Worm (Caenorhabditis elegans) whole organism, young adult: Measurements from ENCODE around the gene str-233.

Source experiments
- D2030.7 ChIP-seq: fragments of 200-800 bp; sonication (Bioruptor generic); IDR thresholded peaks from 2 replicates; pipeline ENCODE4 v1.3.6; 2022; ENCODE audit warnings: missing genetic modification reagents, missing genetic modification characterization, missing compliant biosample characterization
- F10E7.11 ChIP-seq: sonication (generic microtip); optimal IDR thresholded peaks from 2 replicates; lab custom pipeline; 2017; ENCODE audit warnings: mild to moderate bottlenecking, missing genetic modification characterization, moderate library complexity, missing compliant biosample characterization
- F22D6.2 ChIP-seq: sonication (generic microtip); optimal IDR thresholded peaks from 2 replicates; lab custom pipeline; 2016; ENCODE audit warnings: mild to moderate bottlenecking, missing genetic modification characterization, missing compliant biosample characterization
- F37B4.10 ChIP-seq: fragments of 200-800 bp; sonication (Bioruptor generic); IDR thresholded peaks from 2 replicates; pipeline ENCODE4 v1.3.6; 2022; ENCODE audit warnings: missing genetic modification characterization, missing compliant biosample characterization
- F39B2.1 ChIP-seq: fragments of 200-800 bp; sonication (Bioruptor generic); IDR thresholded peaks from 2 replicates; pipeline ENCODE4 v1.3.6; 2022; ENCODE audit warnings: missing genetic modification reagents, missing genetic modification characterization, missing compliant biosample characterization
- F52B5.7 ChIP-seq: sonication (generic microtip); optimal IDR thresholded peaks from 2 replicates; lab custom pipeline; 2016; ENCODE audit warnings: mild to moderate bottlenecking, missing genetic modification characterization, missing compliant biosample characterization
- F55B11.4 ChIP-seq: sonication (generic microtip); optimal IDR thresholded peaks from 2 replicates; lab custom pipeline; 2016; ENCODE audit warnings: missing compliant biosample characterization, missing genetic modification characterization, borderline replicate concordance; ENCODE audit not compliant: insufficient read depth
- F57A8.1 ChIP-seq: fragments of 200-800 bp; sonication (Bioruptor generic); optimal IDR thresholded peaks from 2 replicates; lab custom pipeline; 2018; ENCODE audit warnings: mild to moderate bottlenecking, missing genetic modification characterization, moderate library complexity, missing compliant biosample characterization
- F57C9.4 ChIP-seq: sonication (generic microtip); optimal IDR thresholded peaks from 2 replicates; lab custom pipeline; 2017; ENCODE audit warnings: mild to moderate bottlenecking, missing genetic modification characterization, missing compliant biosample characterization
- K11D2.4 ChIP-seq: fragments of 200-800 bp; sonication (Bioruptor generic); IDR thresholded peaks from 2 replicates; pipeline ENCODE4 v1.3.6; 2022; ENCODE audit warnings: missing genetic modification reagents, missing genetic modification characterization, missing compliant biosample characterization
- T07F8.4 ChIP-seq: sonication (generic microtip); optimal IDR thresholded peaks from 2 replicates; lab custom pipeline; 2016; ENCODE audit warnings: mild to moderate bottlenecking, missing genetic modification characterization, moderate library complexity, missing compliant biosample characterization
- Y53F4B.3 ChIP-seq: fragments of 200-800 bp; sonication (Bioruptor generic); IDR thresholded peaks from 2 replicates; pipeline ENCODE4 v1.3.6; 2022; ENCODE audit warnings: missing genetic modification reagents, missing genetic modification characterization, missing compliant biosample characterization
- Y56A3A.18 ChIP-seq: fragments of 200-800 bp; sonication (Bioruptor generic); IDR thresholded peaks from 2 replicates; pipeline ENCODE4 v1.3.6; 2022; ENCODE audit warnings: missing genetic modification reagents, missing genetic modification characterization, missing compliant biosample characterization
- Y67H2A.10 ChIP-seq: fragments of 200-800 bp; sonication (Bioruptor generic); conservative IDR thresholded peaks from 2 replicates; pipeline ENCODE4 v1.3.6; 2022; ENCODE audit warnings: missing genetic modification reagents, missing genetic modification characterization, missing compliant biosample characterization
- Y79H2A.3 ChIP-seq: fragments of 200-800 bp; sonication (Bioruptor generic); conservative IDR thresholded peaks from 2 replicates; pipeline ENCODE4 v1.3.6; 2022; ENCODE audit warnings: missing genetic modification reagents, missing genetic modification characterization, missing compliant biosample characterization
- ZK185.1 ChIP-seq: sonication (generic microtip); optimal IDR thresholded peaks from 2 replicates; lab custom pipeline; 2016; ENCODE audit warnings: mild to moderate bottlenecking, missing genetic modification characterization, missing compliant biosample characterization; ENCODE audit not compliant: poor library complexity, severe bottlenecking
- attf-6 ChIP-seq: fragments of 200-800 bp; sonication (Bioruptor generic); IDR thresholded peaks from 2 replicates; pipeline ENCODE4 v1.3.6; 2022; ENCODE audit warnings: missing genetic modification reagents, missing genetic modification characterization, missing compliant biosample characterization
- bed-2 ChIP-seq: fragments of 200-800 bp; sonication (Bioruptor generic); IDR thresholded peaks from 2 replicates; pipeline ENCODE4 v1.3.6; 2022; ENCODE audit warnings: missing genetic modification reagents, missing genetic modification characterization, missing compliant biosample characterization
- ccch-3 ChIP-seq: fragments of 200-800 bp; sonication (Bioruptor generic); optimal IDR thresholded peaks from 2 replicates; lab custom pipeline; 2018; ENCODE audit warnings: mild to moderate bottlenecking, missing genetic modification characterization, missing compliant biosample characterization
- ceh-40 ChIP-seq: fragments of 200-800 bp; sonication (Bioruptor generic); IDR thresholded peaks from 2 replicates; pipeline ENCODE4 v1.3.6; 2022; ENCODE audit warnings: missing genetic modification characterization, missing compliant biosample characterization
- ceh-58 ChIP-seq: fragments of 200-800 bp; sonication (Bioruptor generic); IDR thresholded peaks from 2 replicates; pipeline ENCODE4 v1.3.6; 2022; ENCODE audit warnings: missing genetic modification characterization, missing compliant biosample characterization
- ceh-91 ChIP-seq: fragments of 200-800 bp; sonication (Bioruptor generic); IDR thresholded peaks from 2 replicates; pipeline ENCODE4 v1.3.6; 2022; ENCODE audit warnings: missing genetic modification reagents, missing genetic modification characterization, missing compliant biosample characterization
- chd-7 ChIP-seq: sonication (generic microtip); optimal IDR thresholded peaks from 2 replicates; lab custom pipeline; 2016; ENCODE audit warnings: mild to moderate bottlenecking, missing genetic modification characterization, moderate library complexity, missing compliant biosample characterization
- dpff-1 ChIP-seq: sonication (generic microtip); optimal IDR thresholded peaks from 2 replicates; lab custom pipeline; 2017; ENCODE audit warnings: mild to moderate bottlenecking, missing genetic modification characterization, missing compliant biosample characterization
- egl-18 ChIP-seq: fragments of 200-800 bp; sonication (Bioruptor generic); IDR thresholded peaks from 2 replicates; pipeline ENCODE4 v1.3.6; 2022; ENCODE audit warnings: missing genetic modification reagents, missing genetic modification characterization, missing compliant biosample characterization
- egl-44 ChIP-seq: fragments of 200-800 bp; sonication (Bioruptor generic); IDR thresholded peaks from 2 replicates; pipeline ENCODE4 v1.3.6; 2022; ENCODE audit warnings: missing genetic modification reagents, missing genetic modification characterization, missing compliant biosample characterization
- ekl-4 ChIP-seq: fragments of 200-800 bp; sonication (Bioruptor generic); IDR thresholded peaks from 2 replicates; pipeline ENCODE4 v1.3.6; 2022; ENCODE audit warnings: missing genetic modification reagents, missing genetic modification characterization, missing compliant biosample characterization
- hlh-12 ChIP-seq: sonication (generic microtip); optimal IDR thresholded peaks from 2 replicates; lab custom pipeline; 2016; ENCODE audit warnings: missing genetic modification characterization, missing compliant biosample characterization
- hlh-26 ChIP-seq: fragments of 200-800 bp; sonication (Bioruptor generic); conservative IDR thresholded peaks from 2 replicates; pipeline ENCODE4 v1.3.6; 2022; ENCODE audit warnings: missing genetic modification reagents, missing genetic modification characterization, missing compliant biosample characterization
- hmg-20 ChIP-seq: fragments of 200-800 bp; sonication (Bioruptor generic); IDR thresholded peaks from 2 replicates; pipeline ENCODE4 v1.3.6; 2022; ENCODE audit warnings: missing genetic modification reagents, missing genetic modification characterization, missing compliant biosample characterization
- lsy-27 ChIP-seq: sonication (generic microtip); optimal IDR thresholded peaks from 2 replicates; lab custom pipeline; 2017; ENCODE audit warnings: missing genetic modification characterization, mild to moderate bottlenecking, missing compliant biosample characterization, antibody characterized with exemption, missing genotype, borderline replicate concordance; ENCODE audit not compliant: insufficient read depth
- madf-3 ChIP-seq: fragments of 200-800 bp; sonication (Bioruptor generic); IDR thresholded peaks from 2 replicates; pipeline ENCODE4 v1.3.6; 2022; ENCODE audit warnings: missing genetic modification reagents, missing genetic modification characterization, missing compliant biosample characterization
- madf-6 ChIP-seq: fragments of 200-800 bp; sonication (Bioruptor generic); IDR thresholded peaks from 2 replicates; pipeline ENCODE4 v1.3.6; 2022; ENCODE audit warnings: missing genetic modification reagents, missing genetic modification characterization, missing compliant biosample characterization
- madf-8 ChIP-seq: fragments of 200-800 bp; sonication (Bioruptor generic); conservative IDR thresholded peaks from 2 replicates; pipeline ENCODE4 v1.3.6; 2022; ENCODE audit warnings: missing genetic modification reagents, missing genetic modification characterization, missing compliant biosample characterization
- mes-4 ChIP-seq: sonication (generic microtip); optimal IDR thresholded peaks from 2 replicates; lab custom pipeline; 2016; ENCODE audit warnings: missing genotype, missing genetic modification characterization, missing compliant biosample characterization
- nhr-80 ChIP-seq: sonication (generic microtip); optimal IDR thresholded peaks from 2 replicates; lab custom pipeline; 2016; ENCODE audit warnings: missing genetic modification characterization, missing compliant biosample characterization
- rpc-1 ChIP-seq, 2 experiments: fragments of 150-350 bp in 1 of 2; sonication (generic microtip) in 1 of 2; optimal IDR thresholded peaks; 2 replicates each; lab custom pipeline; 2014 to 2018; ENCODE audit warnings: missing biosample characterization in 1 of 2, missing genetic modification characterization in 1 of 2, missing genetic modification reagents in 1 of 2, missing genotype in 1 of 2
- snpc-4 ChIP-seq, 5 experiments: fragments of 150-350 bp in 1 of 5; sonication (generic microtip) in 4 of 5; optimal IDR thresholded peaks; 2 replicates each; lab custom pipeline; 2014 to 2018; ENCODE audit warnings: missing genetic modification characterization in 5 of 5, missing biosample characterization in 3 of 5, antibody characterized with exemption in 2 of 5, mild to moderate bottlenecking in 2 of 5, missing compliant biosample characterization in 2 of 5, missing genotype in 2 of 5, moderate library complexity in 2 of 5, missing genetic modification reagents in 1 of 5
- somi-1 ChIP-seq: fragments of 200-800 bp; sonication (Bioruptor generic); optimal IDR thresholded peaks from 2 replicates; lab custom pipeline; 2018; ENCODE audit warnings: mild to moderate bottlenecking, missing genetic modification characterization, missing compliant biosample characterization
- sptf-2 ChIP-seq: fragments of 200-800 bp; sonication (Bioruptor generic); optimal IDR thresholded peaks from 2 replicates; lab custom pipeline; 2018; ENCODE audit warnings: mild to moderate bottlenecking, missing genetic modification characterization, missing compliant biosample characterization
- unc-130 ChIP-seq: sonication (generic microtip); optimal IDR thresholded peaks from 2 replicates; lab custom pipeline; 2016; ENCODE audit warnings: missing genetic modification reagents, missing genetic modification characterization, missing compliant biosample characterization
- ztf-26 ChIP-seq: sonication (generic microtip); optimal IDR thresholded peaks from 2 replicates; lab custom pipeline; 2017; ENCODE audit warnings: missing genetic modification characterization, missing compliant biosample characterization
- ztf-28 ChIP-seq: fragments of 200-800 bp; sonication (Bioruptor generic); IDR thresholded peaks from 2 replicates; pipeline ENCODE4 v1.3.6; 2022; ENCODE audit warnings: missing genetic modification reagents, missing genetic modification characterization, missing compliant biosample characterization

Gene str-233

ce11 chrV:16024300-16024699 is 14.8 kb upstream of the str-233 start, which contains the start of gene T10C6.6 (continued):
- TF ChIP-seq F37B4.10 (no peak), ccch-3 (GFP tag; lab: Kevin White, UChicago) (no peak), Y79H2A.3 (GFP tag; lab: Robert Waterston, UW) (no peak), madf-3 (GFP tag; lab: Robert Waterston, UW) (no peak), bed-2 (no peak), F52B5.7 (tag; lab: Kevin White, UChicago) (no peak), dpff-1 (tag; lab: Kevin White, UChicago) (no peak), sptf-2 (GFP tag; lab: Kevin White, UChicago) (no peak), nhr-80 (no peak), lsy-27 (tag; lab: Kevin White, UChicago) (no peak), F55B11.4 (no peak), egl-18 (GFP tag; lab: Robert Waterston, UW) (no peak), Y56A3A.18 (GFP tag; lab: Robert Waterston, UW) (no peak), attf-6 (GFP tag; lab: Robert Waterston, UW) (no peak), madf-6 (GFP tag; lab: Robert Waterston, UW) (peak; percentile 81), Y53F4B.3 (GFP tag; lab: Robert Waterston, UW) (no peak), F22D6.2 (tag; lab: Kevin White, UChicago) (no peak), madf-8 (GFP tag; lab: Robert Waterston, UW) (peak; percentile 38; the same call in 1 of the 2 replicates), snpc-4 (GFP tag; optimal IDR thresholded peaks at IDR 0.05; lab: Kevin White, UChicago) (no peak), snpc-4 (tag; optimal IDR thresholded peaks at IDR 0.05; lab: Kevin White, UChicago) (peak in 2 of 4 experiments; percentile 24 to 35), chd-7 (tag; lab: Kevin White, UChicago) (no peak), F57C9.4 (no peak), ztf-26 (no peak), Y67H2A.10 (GFP tag; lab: Robert Waterston, UW) (no peak), F10E7.11 (no peak), F39B2.1 (GFP tag; lab: Robert Waterston, UW) (no peak), T07F8.4 (no peak), K11D2.4 (GFP tag; lab: Robert Waterston, UW) (no peak), ekl-4 (GFP tag; lab: Robert Waterston, UW) (peak; percentile 54; the same call in 1 of the 2 replicates), ceh-40 (GFP tag; lab: Robert Waterston, UW) (no peak), ZK185.1 (tag; lab: Kevin White, UChicago) (no peak), mes-4 (no peak), ztf-28 (GFP tag; lab: Robert Waterston, UW) (no peak), egl-44 (GFP tag; lab: Robert Waterston, UW) (no peak), rpc-1 (optimal IDR thresholded peaks at IDR 0.05; lab: Kevin White, UChicago) (no peak), rpc-1 (tag; optimal IDR thresholded peaks at IDR 0.05; lab: Kevin White, UChicago) (no peak), hlh-12 (tag; lab: Kevin White, UChicago) (no peak), unc-130 (no peak), hmg-20 (GFP tag; lab: Robert Waterston, UW) (no peak), ceh-58 (GFP tag; lab: Robert Waterston, UW) (no peak), D2030.7 (GFP tag; lab: Robert Waterston, UW) (peak; percentile 56), F57A8.1 (GFP tag; lab: Kevin White, UChicago) (no peak), somi-1 (no peak), ceh-91 (GFP tag; lab: Robert Waterston, UW) (no peak), hlh-26 (GFP tag; lab: Robert Waterston, UW) (no peak)
